Fruit fly (Drosophila melanogaster) whole organism, embryonic: ENCODE measurements around the gene trem.

Experiments used
- Blimp-1 ChIP-seq: fragments of 200-800 bp; sonication (Bioruptor generic); optimal IDR thresholded peaks from 3 replicates; lab custom pipeline; 2018; ENCODE audit warnings: missing biosample characterization, missing genetic modification characterization, mild to moderate bottlenecking, moderate library complexity, missing genetic modification reagents
- CG10431 ChIP-seq: fragments of 200-800 bp; sonication (Bioruptor generic); optimal IDR thresholded peaks from 3 replicates; lab custom pipeline; 2018; ENCODE audit warnings: missing biosample characterization, mild to moderate bottlenecking, missing genetic modification characterization
- CG10565 ChIP-seq: fragments of 200-800 bp; sonication (Bioruptor generic); optimal IDR thresholded peaks from 3 replicates; lab custom pipeline; 2016; ENCODE audit warnings: missing biosample characterization, mild to moderate bottlenecking, missing genetic modification characterization
- CG11695 ChIP-seq: fragments of 200-800 bp; sonication (Bioruptor generic); IDR thresholded peaks from 3 replicates; pipeline ENCODE4 v1.3.6; 2022; ENCODE audit warnings: missing biosample characterization, missing genetic modification characterization
- CG11723 ChIP-seq: fragments of 200-800 bp; sonication (Bioruptor generic); optimal IDR thresholded peaks from 2 replicates; lab custom pipeline; 2017; ENCODE audit warnings: missing biosample characterization, mild to moderate bottlenecking, missing genetic modification characterization
- CG12219 ChIP-seq: fragments of 200-800 bp; sonication (Bioruptor generic); optimal IDR thresholded peaks from 3 replicates; lab custom pipeline; 2018; ENCODE audit warnings: missing biosample characterization, mild to moderate bottlenecking, missing genetic modification characterization
- CG13287 ChIP-seq: fragments of 200-800 bp; sonication (Bioruptor generic); IDR thresholded peaks from 2 replicates; pipeline ENCODE4 v1.3.6; 2022; ENCODE audit warnings: missing biosample characterization, missing genetic modification characterization; ENCODE audit not compliant: partially characterized antibody
- CG1603 ChIP-seq: fragments of 200-800 bp; sonication (Bioruptor generic); optimal IDR thresholded peaks from 2 replicates; lab custom pipeline; 2019; ENCODE audit warnings: missing biosample characterization, mild to moderate bottlenecking, missing genetic modification characterization, moderate library complexity
- CG18262 ChIP-seq: fragments of 200-800 bp; optimal IDR thresholded peaks from 3 replicates; lab custom pipeline; 2019; ENCODE audit warnings: missing biosample characterization, mild to moderate bottlenecking, missing genetic modification characterization, moderate library complexity
- CG18476 ChIP-seq: fragments of 200-800 bp; sonication (Bioruptor generic); optimal IDR thresholded peaks from 2 replicates; lab custom pipeline; 2016; ENCODE audit warnings: missing biosample characterization, mild to moderate bottlenecking, missing genetic modification characterization
- CG30020 ChIP-seq: fragments of 200-800 bp; optimal IDR thresholded peaks from 2 replicates; lab custom pipeline; 2019; ENCODE audit warnings: missing biosample characterization, mild to moderate bottlenecking, missing genetic modification characterization, moderate library complexity
- CG3065 ChIP-seq: fragments of 200-800 bp; sonication (Bioruptor generic); optimal IDR thresholded peaks from 2 replicates; lab custom pipeline; 2016; ENCODE audit warnings: missing biosample characterization, missing genetic modification characterization
- CG32767 ChIP-seq: fragments of 200-800 bp; sonication (Bioruptor generic); IDR thresholded peaks from 2 replicates; pipeline ENCODE4 v1.3.6; 2022; ENCODE audit warnings: missing biosample characterization, missing genetic modification characterization
- CG32772 ChIP-seq: fragments of 200-800 bp; sonication (Bioruptor generic); IDR thresholded peaks from 2 replicates; pipeline ENCODE4 v1.3.6; 2022; ENCODE audit warnings: missing biosample characterization, missing genetic modification characterization
- CG4360 ChIP-seq: fragments of 200-800 bp; sonication (Bioruptor generic); IDR thresholded peaks from 2 replicates; pipeline ENCODE4 v1.3.6; 2022; ENCODE audit warnings: missing biosample characterization, missing genetic modification characterization
- CG7372 ChIP-seq: fragments of 200-800 bp; sonication (Bioruptor generic); IDR thresholded peaks from 2 replicates; pipeline ENCODE4 v1.3.6; 2022; ENCODE audit warnings: missing biosample characterization, missing genetic modification characterization
- CG7786 ChIP-seq: fragments of 200-800 bp; sonication (Bioruptor generic); optimal IDR thresholded peaks from 2 replicates; lab custom pipeline; 2016; ENCODE audit warnings: missing biosample characterization, missing genetic modification characterization
- CG8281 ChIP-seq: fragments of 200-800 bp; sonication (Bioruptor generic); optimal IDR thresholded peaks from 2 replicates; lab custom pipeline; 2018; ENCODE audit warnings: missing biosample characterization, mild to moderate bottlenecking, missing genetic modification characterization, moderate library complexity
- CG8388 ChIP-seq: fragments of 200-800 bp; sonication (Bioruptor generic); optimal IDR thresholded peaks from 2 replicates; lab custom pipeline; 2019; ENCODE audit warnings: missing biosample characterization, mild to moderate bottlenecking, missing genetic modification characterization, moderate library complexity
- CG8944 ChIP-seq: fragments of 200-800 bp; sonication (Bioruptor generic); optimal IDR thresholded peaks from 3 replicates; lab custom pipeline; 2016; ENCODE audit warnings: missing biosample characterization, missing genetic modification characterization
- CG9727 ChIP-seq: fragments of 200-800 bp; sonication (Bioruptor generic); optimal IDR thresholded peaks from 3 replicates; lab custom pipeline; 2017; ENCODE audit warnings: missing biosample characterization, mild to moderate bottlenecking, missing genetic modification characterization
- Deaf1 ChIP-seq: fragments of 200-800 bp; optimal IDR thresholded peaks from 3 replicates; lab custom pipeline; 2019; ENCODE audit warnings: missing biosample characterization, mild to moderate bottlenecking, missing genetic modification characterization, moderate library complexity
- Gsc ChIP-seq: fragments of 200-800 bp; sonication (Bioruptor generic); IDR thresholded peaks from 2 replicates; pipeline ENCODE4 v1.3.6; 2022; ENCODE audit warnings: missing biosample characterization, missing genetic modification characterization
- Gug ChIP-seq: fragments of 200-800 bp; sonication (Bioruptor generic); IDR thresholded peaks from 4 replicates; pipeline ENCODE4 v1.3.6; 2022; ENCODE audit warnings: missing biosample characterization, missing genetic modification characterization
- Kr ChIP-seq: fragments of 200-800 bp; sonication (Bioruptor generic); optimal IDR thresholded peaks from 2 replicates; lab custom pipeline; 2017; ENCODE audit warnings: missing biosample characterization, mild to moderate bottlenecking, missing genetic modification characterization
- Lim3 ChIP-seq: fragments of 200-800 bp; sonication (Bioruptor generic); IDR thresholded peaks from 2 replicates; pipeline ENCODE4 v1.3.6; 2022; ENCODE audit warnings: missing biosample characterization, missing genetic modification characterization
- Meics ChIP-seq: fragments of 200-800 bp; sonication (Bioruptor generic); optimal IDR thresholded peaks from 2 replicates; lab custom pipeline; 2017; ENCODE audit warnings: missing biosample characterization, mild to moderate bottlenecking, missing genetic modification characterization
- Opbp ChIP-seq: fragments of 200-800 bp; sonication (Bioruptor generic); IDR thresholded peaks from 3 replicates; pipeline ENCODE4 v1.3.6; 2022; ENCODE audit warnings: missing biosample characterization, missing genetic modification characterization; ENCODE audit not compliant: partially characterized antibody
- Rfx ChIP-seq: fragments of 200-800 bp; sonication (Bioruptor generic); IDR thresholded peaks from 2 replicates; pipeline ENCODE4 v1.3.6; 2022; ENCODE audit warnings: missing biosample characterization, missing genetic modification characterization
- Vsx1 ChIP-seq: fragments of 200-800 bp; sonication (Bioruptor generic); optimal IDR thresholded peaks from 2 replicates; lab custom pipeline; 2017; ENCODE audit warnings: missing biosample characterization, mild to moderate bottlenecking, missing genetic modification characterization, missing genetic modification reagents
- amos ChIP-seq: fragments of 200-800 bp; sonication (Bioruptor generic); IDR thresholded peaks from 2 replicates; pipeline ENCODE4 v1.3.6; 2022; ENCODE audit warnings: missing biosample characterization, missing genetic modification characterization; ENCODE audit not compliant: partially characterized antibody
- bowl ChIP-seq: fragments of 200-800 bp; sonication (Bioruptor generic); IDR thresholded peaks from 2 replicates; pipeline ENCODE4 v1.3.6; 2022; ENCODE audit warnings: missing biosample characterization, missing genetic modification characterization
- caup ChIP-seq: fragments of 200-800 bp; sonication (Bioruptor generic); optimal IDR thresholded peaks from 3 replicates; lab custom pipeline; 2017; ENCODE audit warnings: missing biosample characterization, mild to moderate bottlenecking, missing genetic modification characterization, moderate library complexity; ENCODE audit not compliant: severe bottlenecking
- cg ChIP-seq: fragments of 200-800 bp; sonication (Bioruptor generic); optimal IDR thresholded peaks from 3 replicates; lab custom pipeline; 2019; ENCODE audit warnings: missing biosample characterization, mild to moderate bottlenecking, missing genetic modification characterization, moderate library complexity
- dmrt11E ChIP-seq: fragments of 200-800 bp; sonication (Bioruptor generic); optimal IDR thresholded peaks from 3 replicates; lab custom pipeline; 2018; ENCODE audit warnings: missing biosample characterization, mild to moderate bottlenecking, missing genetic modification characterization, moderate library complexity
- fd96Cb ChIP-seq: fragments of 200-800 bp; sonication (Bioruptor generic); optimal IDR thresholded peaks from 2 replicates; lab custom pipeline; 2018; ENCODE audit warnings: missing biosample characterization, mild to moderate bottlenecking, missing genetic modification characterization, moderate library complexity
- gce ChIP-seq: fragments of 200-800 bp; sonication (Bioruptor generic); IDR thresholded peaks from 3 replicates; pipeline ENCODE4 v1.3.6; 2022; ENCODE audit warnings: missing biosample characterization, missing genetic modification characterization
- gsb-n ChIP-seq: fragments of 200-800 bp; sonication (Bioruptor generic); optimal IDR thresholded peaks from 3 replicates; lab custom pipeline; 2018; ENCODE audit warnings: missing biosample characterization, mild to moderate bottlenecking, missing genetic modification characterization
- jigr1 ChIP-seq: fragments of 200-800 bp; sonication (Bioruptor generic); IDR thresholded peaks from 3 replicates; pipeline ENCODE4 v1.3.6; 2022; ENCODE audit warnings: missing biosample characterization, missing genetic modification characterization
- jumu ChIP-seq: fragments of 200-800 bp; sonication (Bioruptor generic); optimal IDR thresholded peaks from 3 replicates; lab custom pipeline; 2016; ENCODE audit warnings: missing biosample characterization, missing genetic modification characterization
- maf-S ChIP-seq: fragments of 200-800 bp; sonication (Bioruptor generic); optimal IDR thresholded peaks from 2 replicates; lab custom pipeline; 2016; ENCODE audit warnings: missing biosample characterization, missing genetic modification characterization
- pb ChIP-seq: fragments of 200-800 bp; sonication (Bioruptor generic); optimal IDR thresholded peaks from 3 replicates; lab custom pipeline; 2016; ENCODE audit warnings: missing biosample characterization, missing genetic modification characterization
- peb ChIP-seq: fragments of 200-800 bp; sonication (Bioruptor generic); IDR thresholded peaks from 2 replicates; pipeline ENCODE4 v1.3.6; 2022; ENCODE audit warnings: missing biosample characterization, missing genetic modification characterization
- ranshi ChIP-seq: fragments of 200-800 bp; sonication (Bioruptor generic); IDR thresholded peaks from 2 replicates; pipeline ENCODE4 v1.3.6; 2022; ENCODE audit warnings: missing biosample characterization, missing genetic modification characterization
- rib ChIP-seq: fragments of 200-800 bp; sonication (Bioruptor generic); IDR thresholded peaks from 2 replicates; pipeline ENCODE4 v1.3.6; 2022; ENCODE audit warnings: missing biosample characterization, missing genetic modification characterization
- seq ChIP-seq: fragments of 200-800 bp; sonication (Bioruptor generic); IDR thresholded peaks from 2 replicates; pipeline ENCODE4 v1.3.6; 2022; ENCODE audit warnings: missing biosample characterization, missing genetic modification characterization
- sna ChIP-seq: fragments of 200-800 bp; sonication (Bioruptor generic); IDR thresholded peaks from 2 replicates; pipeline ENCODE4 v1.3.6; 2022; ENCODE audit warnings: missing biosample characterization, missing genetic modification characterization; ENCODE audit not compliant: partially characterized antibody
- ssp ChIP-seq: fragments of 200-800 bp; sonication (Bioruptor generic); IDR thresholded peaks from 2 replicates; pipeline ENCODE4 v1.3.6; 2022; ENCODE audit warnings: missing biosample characterization, missing genetic modification characterization
- wdn ChIP-seq: fragments of 200-800 bp; sonication (Bioruptor generic); IDR thresholded peaks from 2 replicates; pipeline ENCODE4 v1.3.6; 2022; ENCODE audit warnings: missing biosample characterization, missing genetic modification characterization
- yki ChIP-seq: fragments of >200 bp; optimal IDR thresholded peaks from 3 replicates; lab custom pipeline; 2018
- zfh1 ChIP-seq: fragments of 200-800 bp; sonication (Bioruptor generic); IDR thresholded peaks from 3 replicates; pipeline ENCODE4 v1.3.6; 2022; ENCODE audit warnings: missing biosample characterization, missing genetic modification characterization

Gene trem

DNA sequence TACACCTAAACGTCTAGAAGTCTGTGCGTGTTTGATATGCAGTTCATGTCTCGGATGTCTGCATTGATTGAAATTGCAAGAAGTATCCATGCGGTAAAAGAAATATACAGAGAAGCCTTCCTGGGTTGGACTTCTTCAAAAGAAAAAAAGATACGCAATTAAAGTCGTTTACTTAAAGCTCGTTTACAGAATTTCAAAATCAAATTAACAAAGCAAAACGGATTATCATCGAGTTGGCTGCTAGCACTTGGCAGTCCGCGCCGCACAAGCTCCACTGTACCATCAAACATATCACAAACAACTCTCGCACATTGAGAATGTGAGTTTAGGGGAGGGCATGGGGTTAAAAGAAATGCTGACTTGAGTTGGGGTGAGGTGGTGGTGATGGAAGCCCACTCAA, 32.7 kb downstream of the trem start (continued):
- TF ChIP-seq CG7372 (peak; percentile 47; the same call in 1 of the 2 replicates), seq (GFP tag; lab: Robert Waterston, UW) (no peak), CG32772 (GFP tag; lab: Robert Waterston, UW) (peak; percentile 83), Gsc (GFP tag; lab: Robert Waterston, UW) (no peak), CG18262 (tag; lab: Kevin White, UChicago) (peak; percentile 83), jigr1 (no peak), CG30020 (tag; lab: Kevin White, UChicago) (peak; percentile 21), CG8944 (GFP tag; lab: Kevin White, UChicago) (peak; percentile 76), Rfx (GFP tag; lab: Robert Waterston, UW) (peak; percentile 59), Vsx1 (peak; percentile 21), zfh1 (GFP tag; lab: Robert Waterston, UW) (peak; percentile 93), CG11695 (GFP tag; lab: Robert Waterston, UW) (0 out of 3 replicates have a peak, but pooled peaks have one; percentile 12), CG13287 (GFP tag; lab: Robert Waterston, UW) (no peak), CG3065 (GFP tag; lab: Kevin White, UChicago) (peak; percentile 55), dmrt11E (tag; lab: Kevin White, UChicago) (peak; percentile 82), CG18476 (GFP tag; lab: Kevin White, UChicago) (peak; percentile 19), amos (GFP tag; lab: Robert Waterston, UW) (no peak), CG8388 (GFP tag; lab: Kevin White, UChicago) (peak; percentile 71), wdn (GFP tag; lab: Robert Waterston, UW) (peak; percentile 10; the same call in 1 of the 2 replicates), pb (GFP tag; lab: Kevin White, UChicago) (no peak), Lim3 (GFP tag; lab: Robert Waterston, UW) (no peak), CG12219 (GFP tag; lab: Kevin White, UChicago) (peak; percentile 79), gce (0 out of 3 replicates have a peak, but pooled peaks have one; percentile 46), maf-S (GFP tag; lab: Kevin White, UChicago) (peak; percentile 41), CG11723 (GFP tag; lab: Kevin White, UChicago) (peak; percentile 68), CG10431 (GFP tag; lab: Kevin White, UChicago) (no peak), Gug (peak; percentile 85; the same call in 3 of the 4 replicates), Opbp (GFP tag; lab: Robert Waterston, UW) (no peak), CG32767 (GFP tag; lab: Robert Waterston, UW) (0 out of 2 replicates have a peak, but pooled peaks have one; percentile 46), sna (GFP tag; lab: Robert Waterston, UW) (no peak), CG7786 (GFP tag; lab: Kevin White, UChicago) (peak; percentile 61), ranshi (GFP tag; lab: Robert Waterston, UW) (peak; percentile 70; the same call in 1 of the 2 replicates), CG10565 (GFP tag; lab: Kevin White, UChicago) (no peak), jumu (GFP tag; lab: Kevin White, UChicago) (peak; percentile 81), cg (GFP tag; lab: Kevin White, UChicago) (no peak), Meics (GFP tag; lab: Kevin White, UChicago) (peak; percentile 51), peb (GFP tag; lab: Robert Waterston, UW) (peak; percentile 37; the same call in 1 of the 2 replicates), Deaf1 (tag; lab: Kevin White, UChicago) (peak; percentile 14), fd96Cb (tag; lab: Kevin White, UChicago) (peak; percentile 86), CG1603 (tag; lab: Kevin White, UChicago) (peak; percentile 85), CG4360 (peak; percentile 49), gsb-n (tag; lab: Kevin White, UChicago) (peak; percentile 75), yki (lab: Kevin White, UChicago) (no peak), Kr (GFP tag; lab: Kevin White, UChicago) (no peak), caup (GFP tag; lab: Kevin White, UChicago) (no peak), CG9727 (GFP tag; lab: Kevin White, UChicago) (peak; percentile 51), bowl (0 out of 2 replicates have a peak, but pooled peaks have one; percentile 26), rib (GFP tag; lab: Robert Waterston, UW) (no peak), CG8281 (tag; lab: Kevin White, UChicago) (peak; percentile 22), ssp (GFP tag; lab: Robert Waterston, UW) (peak; percentile 67), Blimp-1 (peak; percentile 86)
